Worm (Caenorhabditis elegans): ENCODE results near the gene nlf-1.

DNA sequence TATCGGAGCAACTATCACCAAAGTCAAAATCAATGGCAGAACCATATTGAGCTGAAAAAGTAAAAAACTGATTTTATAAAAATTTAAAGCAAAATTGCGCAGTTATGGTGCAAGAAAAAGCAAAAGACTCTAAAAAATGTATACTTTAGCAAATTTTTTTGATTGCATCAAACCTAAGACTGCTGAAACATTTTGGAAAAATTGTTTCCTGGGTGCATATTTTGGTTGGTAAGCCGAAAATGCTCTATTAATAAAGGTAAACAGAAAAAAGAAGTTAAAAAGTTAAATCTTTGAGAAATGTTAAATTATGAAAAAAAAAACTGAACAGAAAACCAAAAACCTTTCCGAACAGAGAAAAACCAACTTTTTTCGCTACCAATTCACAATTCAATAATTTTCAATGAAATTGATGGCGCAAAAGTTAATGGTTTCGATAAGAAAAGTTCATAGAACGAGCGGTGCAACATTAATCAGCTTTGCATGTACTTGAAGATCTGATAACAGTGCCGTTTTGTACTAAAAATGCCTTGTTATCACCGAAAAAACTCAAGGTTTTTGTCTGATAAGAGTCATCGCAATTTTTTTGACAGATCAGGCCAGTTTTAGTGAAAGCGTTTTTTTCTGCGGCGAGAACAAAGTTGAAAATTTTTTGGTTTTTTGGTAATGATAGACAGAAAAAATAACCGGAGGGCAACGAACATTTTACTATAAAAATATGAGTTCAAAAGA, 39.2 kb downstream of the nlf-1 start, which contains the start of gene abhd-3.2:
- no peak for TF ChIP-seq aly-2 (tag; optimal IDR thresholded peaks at IDR 0.05)
- TF ChIP-seq nhr-48 (tag; optimal IDR thresholded peaks at IDR 0.05): peak; percentile 86
